Fruit fly (Drosophila melanogaster): ENCODE measurements around the gene CG17193.

CG17193 gene

DNA sequence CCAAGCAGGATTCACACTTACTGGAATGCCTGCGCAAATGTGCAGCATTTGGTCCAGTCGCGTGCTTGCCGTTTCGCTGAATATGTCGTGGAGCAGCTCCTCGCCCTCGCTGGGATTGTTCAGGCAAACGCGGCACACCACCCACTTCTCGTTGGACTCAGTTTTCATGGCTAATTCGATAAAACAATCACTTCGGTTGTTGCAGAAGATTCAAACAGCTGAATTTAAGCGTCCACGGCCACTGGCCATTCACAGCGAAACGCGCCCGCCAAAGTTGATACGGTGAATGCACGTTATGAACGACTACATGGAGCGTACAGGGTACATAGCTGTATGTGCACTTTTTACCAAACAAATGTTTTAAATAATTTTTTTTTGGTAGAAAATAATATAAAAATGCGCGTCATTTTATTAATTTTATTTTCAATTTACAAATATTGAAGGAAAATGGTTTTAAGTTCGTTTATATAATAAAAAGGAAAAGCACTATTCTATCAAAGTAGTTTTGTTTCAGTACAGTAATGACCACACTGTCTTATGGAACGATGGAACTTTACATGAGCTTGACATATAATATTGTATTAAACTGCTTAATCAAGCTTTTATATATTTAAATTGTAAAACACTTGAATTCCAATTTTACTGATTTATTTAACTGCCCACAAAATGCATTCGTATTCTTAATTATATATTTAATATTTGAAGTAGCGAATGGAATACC lies 24.7 kb downstream of the CG17193 start, which contains the start of gene trem (continued):
- TF ChIP-seq Abd-B (GFP tag; optimal IDR thresholded peaks at IDR 0.05) (peak; percentile 82), lola (GFP tag; optimal IDR thresholded peaks at IDR 0.05) (peak in 1 of 3 experiments; percentile 86), CG11247 (GFP tag; IDR thresholded peaks at IDR 0.05) (peak; percentile 61), Lhr (GFP tag; optimal IDR thresholded peaks at IDR 0.05) (peak; percentile 27), Asciz (GFP tag; optimal IDR thresholded peaks at IDR 0.05) (no peak), CG4360 (GFP tag; IDR thresholded peaks at IDR 0.05) (no peak), fd96Cb (tag; optimal IDR thresholded peaks at IDR 0.05) (peak; percentile 59), B-H1 (GFP tag; IDR thresholded peaks at IDR 0.05) (no peak; the same call in 2 of the 3 replicates), aop (GFP tag; IDR thresholded peaks at IDR 0.05) (peak; percentile 28; the same call in 1 of the 2 replicates), CG7271 (tag; optimal IDR thresholded peaks at IDR 0.05) (no peak), Fer2 (tag; optimal IDR thresholded peaks at IDR 0.05) (peak; percentile 67), Mes4 (GFP tag; optimal IDR thresholded peaks at IDR 0.05) (no peak), CG6175 (GFP tag; IDR thresholded peaks at IDR 0.05) (peak; percentile 31; the same call in 1 of the 3 replicates), CG3847 (GFP tag; IDR thresholded peaks at IDR 0.05) (peak; percentile 61), zen (tag; optimal IDR thresholded peaks at IDR 0.05) (peak; percentile 76), ro (GFP tag; IDR thresholded peaks at IDR 0.05) (no peak), Xbp1 (GFP tag; optimal IDR thresholded peaks at IDR 0.05) (peak; percentile 81), CG9437 (GFP tag; optimal IDR thresholded peaks at IDR 0.05) (peak; percentile 81), Doc2 (GFP tag; IDR thresholded peaks at IDR 0.05) (no peak), Opbp (GFP tag; IDR thresholded peaks at IDR 0.05; ENCODE audit: partially characterized antibody) (no peak), sc (optimal IDR thresholded peaks at IDR 0.05) (no peak), sc (GFP tag; optimal IDR thresholded peaks at IDR 0.05) (peak; percentile 45), psq (GFP tag; optimal IDR thresholded peaks at IDR 0.05) (peak; percentile 61), Hmx (GFP tag; optimal IDR thresholded peaks at IDR 0.05) (peak; percentile 27), nerfin-2 (GFP tag; IDR thresholded peaks at IDR 0.05; ENCODE audit: partially characterized antibody) (no peak), ken (GFP tag; IDR thresholded peaks at IDR 0.05) (peak; percentile 62; the same call in 2 of the 3 replicates), nom (GFP tag; optimal IDR thresholded peaks at IDR 0.05) (no peak), wdn (GFP tag; IDR thresholded peaks at IDR 0.05) (peak; percentile 5; the same call in 1 of the 2 replicates), cas (GFP tag; IDR thresholded peaks at IDR 0.05) (no peak), CG6654 (GFP tag; optimal IDR thresholded peaks at IDR 0.05) (peak; percentile 64), ara (GFP tag; IDR thresholded peaks at IDR 0.05) (no peak), oc (tag; optimal IDR thresholded peaks at IDR 0.05) (no peak), Doc3 (GFP tag; IDR thresholded peaks at IDR 0.05; ENCODE audit: partially characterized antibody) (no peak), pfk (GFP tag; optimal IDR thresholded peaks at IDR 0.05) (no peak), E2f1 (GFP tag; IDR thresholded peaks at IDR 0.05) (peak; percentile 67), CG12942 (GFP tag; optimal IDR thresholded peaks at IDR 0.05) (peak; percentile 64), Hmr (GFP tag; optimal IDR thresholded peaks at IDR 0.05) (no peak), org-1 (GFP tag; optimal IDR thresholded peaks at IDR 0.05) (peak; percentile 30), hbn (GFP tag; IDR thresholded peaks at IDR 0.05; ENCODE audit: partially characterized antibody) (no peak), CG3281 (GFP tag; optimal IDR thresholded peaks at IDR 0.05) (peak; percentile 70), sima (GFP tag; optimal IDR thresholded peaks at IDR 0.05) (no peak), phol (tag; optimal IDR thresholded peaks at IDR 0.05) (peak; percentile 81), CG10274 (GFP tag; optimal IDR thresholded peaks at IDR 0.05) (peak; percentile 38), CG31224 (GFP tag; IDR thresholded peaks at IDR 0.05) (no peak), CG10654 (GFP tag; optimal IDR thresholded peaks at IDR 0.05) (peak; percentile 63), CG3726 (GFP tag; IDR thresholded peaks at IDR 0.05) (peak; percentile 57; the same call in 1 of the 3 replicates), insv (GFP tag; optimal IDR thresholded peaks at IDR 0.05) (peak in 1 of 2 experiments; percentile 34), odd (GFP tag; optimal IDR thresholded peaks at IDR 0.05) (no peak), Gsc (GFP tag; IDR thresholded peaks at IDR 0.05) (peak; percentile 60)

Data from whole organism, embryonic.